Worm (Caenorhabditis elegans): ENCODE measurements around the gene elt-7.

Gene elt-7

ce11 chrV:4820601-4821000, 50.1 kb downstream of the elt-7 start (continued):
- TF ChIP-seq daf-8 (GFP tag; IDR thresholded peaks at IDR 0.05), result no peak
- TF ChIP-seq lsy-2 (tag; optimal IDR thresholded peaks at IDR 0.05), result peak in 1 of 2 experiments; percentile 14
- TF ChIP-seq vab-7 (GFP tag; IDR thresholded peaks at IDR 0.05), result no peak
- no peak for TF ChIP-seq ceh-62 (tag; optimal IDR thresholded peaks at IDR 0.05)
- no peak for TF ChIP-seq lin-39 (tag; optimal IDR thresholded peaks at IDR 0.05)
- TF ChIP-seq Y5F2A.4 (GFP tag; optimal IDR thresholded peaks at IDR 0.05), result no peak
- TF ChIP-seq zip-11 (GFP tag; IDR thresholded peaks at IDR 0.05), result no peak
- no peak for TF ChIP-seq hif-1 (tag; optimal IDR thresholded peaks at IDR 0.05)
- TF ChIP-seq zip-2 (tag; optimal IDR thresholded peaks at IDR 0.05), result no peak
- no peak for TF ChIP-seq unc-39 (tag; optimal IDR thresholded peaks at IDR 0.05)
- TF ChIP-seq daf-12 (tag; optimal IDR thresholded peaks at IDR 0.05), result no peak
- no peak for TF ChIP-seq duxl-1 (tag; optimal IDR thresholded peaks at IDR 0.05; ENCODE audit: poor library complexity)
- TF ChIP-seq egl-43 (GFP tag; IDR thresholded peaks at IDR 0.05), result no peak
- no peak for TF ChIP-seq gei-8 (GFP tag; optimal IDR thresholded peaks at IDR 0.05)
- no peak for TF ChIP-seq unc-62 (GFP tag; optimal IDR thresholded peaks at IDR 0.05 in 1 of 2)
- TF ChIP-seq unc-62 (tag; optimal IDR thresholded peaks at IDR 0.05), result no peak
- no peak for TF ChIP-seq nhr-6 (tag; optimal IDR thresholded peaks at IDR 0.05)
- no peak for TF ChIP-seq spr-1 (tag; optimal IDR thresholded peaks at IDR 0.05)
- no peak for TF ChIP-seq egl-27 (tag; optimal IDR thresholded peaks at IDR 0.05)
- TF ChIP-seq mdl-1 (tag; optimal IDR thresholded peaks at IDR 0.05), result peak in 1 of 2 experiments; percentile 70
- no peak for TF ChIP-seq Y75B8A.6 (GFP tag; IDR thresholded peaks at IDR 0.05)
- TF ChIP-seq hlh-11 (tag; optimal IDR thresholded peaks at IDR 0.05), result peak; percentile 58
- no peak for TF ChIP-seq fkh-10 (GFP tag; optimal IDR thresholded peaks at IDR 0.05)
- peak; percentile 57 for TF ChIP-seq aha-1 (tag)
- TF ChIP-seq Y48G9A.11 (GFP tag; IDR thresholded peaks at IDR 0.05), result no peak
- no peak for TF ChIP-seq nhr-237 (tag; optimal IDR thresholded peaks at IDR 0.05)
- TF ChIP-seq madf-5 (GFP tag; IDR thresholded peaks at IDR 0.05), result no peak
- TF ChIP-seq snpc-4 (tag; optimal IDR thresholded peaks at IDR 0.05), result no peak
- no peak for TF ChIP-seq dmd-9 (GFP tag; IDR thresholded peaks at IDR 0.05)
- TF ChIP-seq set-16 (GFP tag; IDR thresholded peaks at IDR 0.05), result no peak
- TF ChIP-seq madf-9 (GFP tag; conservative IDR thresholded peaks at IDR 0.05), result no peak
- TF ChIP-seq pha-4 (GFP tag; IDR thresholded peaks at IDR 0.05), result no peak
- no peak for TF ChIP-seq pha-4 (tag; optimal IDR thresholded peaks at IDR 0.05)
- no peak for TF ChIP-seq attf-4 (tag; optimal IDR thresholded peaks at IDR 0.05)
- TF ChIP-seq hlh-30 (tag; optimal IDR thresholded peaks at IDR 0.05; ENCODE audit: insufficient read depth), result peak; percentile 75
- no peak for TF ChIP-seq nhr-102 (tag; optimal IDR thresholded peaks at IDR 0.05)
- TF ChIP-seq nhr-42 (GFP tag; IDR thresholded peaks at IDR 0.05), result no peak
- TF ChIP-seq aly-2 (tag; optimal IDR thresholded peaks at IDR 0.05), result no peak
- no peak for TF ChIP-seq F10B5.3 (tag; optimal IDR thresholded peaks at IDR 0.05)
- TF ChIP-seq zfp-3 (GFP tag; conservative IDR thresholded peaks at IDR 0.05), result no peak
- no peak for TF ChIP-seq tra-1 (GFP tag; IDR thresholded peaks at IDR 0.05)
- TF ChIP-seq nhr-77 (tag; optimal IDR thresholded peaks at IDR 0.05), result peak; percentile 30
- peak; percentile 18 for TF ChIP-seq lin-13 (GFP tag; optimal IDR thresholded peaks at IDR 0.05)
- no peak for TF ChIP-seq cey-2 (tag; optimal IDR thresholded peaks at IDR 0.05; ENCODE audit: borderline replicate concordance, insufficient read depth)
- no peak for TF ChIP-seq R02D3.7 (tag; optimal IDR thresholded peaks at IDR 0.05)
- TF ChIP-seq dve-1 (tag; optimal IDR thresholded peaks at IDR 0.05; ENCODE audit: insufficient read depth), result peak; percentile 51
- no peak for TF ChIP-seq nhr-41 (GFP tag; IDR thresholded peaks at IDR 0.05)
- peak; percentile 80 for TF ChIP-seq mxl-3 (GFP tag; optimal IDR thresholded peaks at IDR 0.05)
- TF ChIP-seq lir-3 (tag; optimal IDR thresholded peaks at IDR 0.05), result no peak
- no peak for TF ChIP-seq lim-7 (GFP tag; IDR thresholded peaks at IDR 0.05)
- TF ChIP-seq lin-38 (GFP tag; IDR thresholded peaks at IDR 0.05), result no peak
- no peak for TF ChIP-seq ces-1 (GFP tag; optimal IDR thresholded peaks at IDR 0.05)
- no peak for TF ChIP-seq arid-1 (GFP tag; conservative IDR thresholded peaks at IDR 0.05)

All from whole organism, L4 larva.